Fruit fly (Drosophila melanogaster): ENCODE results near the gene dos.

dos gene

dm6 chr3L:2552116-2552843 is 36.9 kb upstream of the dos start (continued):
- TF ChIP-seq Hand (GFP tag; optimal IDR thresholded peaks at IDR 0.05) (no peak), sc (optimal IDR thresholded peaks at IDR 0.05) (no peak), sc (GFP tag; optimal IDR thresholded peaks at IDR 0.05) (peak; percentile 60), PHDP (tag; optimal IDR thresholded peaks at IDR 0.05) (peak; percentile 76), Max (GFP tag; optimal IDR thresholded peaks at IDR 0.05) (peak; percentile 40), Nf-YA (GFP tag; IDR thresholded peaks at IDR 0.05) (0 out of 2 replicates have a peak, but pooled peaks have one; percentile 36), vvl (GFP tag; IDR thresholded peaks at IDR 0.05) (peak; percentile 70), Deaf1 (tag; optimal IDR thresholded peaks at IDR 0.05) (peak; percentile 30), fd102C (GFP tag; optimal IDR thresholded peaks at IDR 0.05) (no peak), Pdp1 (GFP tag; optimal IDR thresholded peaks at IDR 0.05) (peak; percentile 29 to 59), CG7357 (GFP tag; IDR thresholded peaks at IDR 0.05) (no peak), zen (tag; optimal IDR thresholded peaks at IDR 0.05) (peak; percentile 39), ken (GFP tag; IDR thresholded peaks at IDR 0.05) (no peak; the same call in 2 of the 3 replicates), CG7372 (GFP tag; IDR thresholded peaks at IDR 0.05) (0 out of 2 replicates have a peak, but pooled peaks have one; percentile 29), C15 (GFP tag; IDR thresholded peaks at IDR 0.05) (no peak), CG10543 (GFP tag; optimal IDR thresholded peaks at IDR 0.05) (no peak), BtbVII (GFP tag; optimal IDR thresholded peaks at IDR 0.05) (peak; percentile 67), CG17361 (GFP tag; IDR thresholded peaks at IDR 0.05) (peak; percentile 74), CG8359 (GFP tag; optimal IDR thresholded peaks at IDR 0.05; ENCODE audit: borderline replicate concordance) (peak; percentile 5), NFAT (GFP tag; IDR thresholded peaks at IDR 0.05) (no peak), prd (optimal IDR thresholded peaks at IDR 0.05) (no peak), prd (GFP tag; IDR thresholded peaks at IDR 0.05) (no peak; the same call in 2 of the 3 replicates), fu2 (GFP tag; optimal IDR thresholded peaks at IDR 0.05) (no peak), Lhr (GFP tag; optimal IDR thresholded peaks at IDR 0.05) (no peak), scrt (GFP tag; optimal IDR thresholded peaks at IDR 0.05) (peak; percentile 47), H15 (GFP tag; IDR thresholded peaks at IDR 0.05) (no peak), ranshi (GFP tag; IDR thresholded peaks at IDR 0.05) (no peak), Fer2 (tag; optimal IDR thresholded peaks at IDR 0.05) (no peak), bcd (GFP tag; optimal IDR thresholded peaks at IDR 0.05) (peak; percentile 70), Atf6 (GFP tag; IDR thresholded peaks at IDR 0.05) (no peak), Gsc (GFP tag; IDR thresholded peaks at IDR 0.05) (no peak), Doc2 (GFP tag; IDR thresholded peaks at IDR 0.05) (no peak), Dp (GFP tag; optimal IDR thresholded peaks at IDR 0.05) (no peak), wek (GFP tag; optimal IDR thresholded peaks at IDR 0.05) (no peak), D19A (tag; optimal IDR thresholded peaks at IDR 0.05) (peak; percentile 74), kah (GFP tag; optimal IDR thresholded peaks at IDR 0.05) (peak; percentile 50), sna (GFP tag; IDR thresholded peaks at IDR 0.05; ENCODE audit: partially characterized antibody) (no peak), CG13296 (GFP tag; optimal IDR thresholded peaks at IDR 0.05) (no peak), crp (GFP tag; optimal IDR thresholded peaks at IDR 0.05) (no peak), GATAe (GFP tag; conservative IDR thresholded peaks at IDR 0.05) (no peak), CG2875 (GFP tag; optimal IDR thresholded peaks at IDR 0.05) (peak; percentile 59), tx (GFP tag; optimal IDR thresholded peaks at IDR 0.05) (peak; percentile 48), wdn (GFP tag; IDR thresholded peaks at IDR 0.05) (peak; percentile 41; the same call in 1 of the 2 replicates), CG15073 (GFP tag; optimal IDR thresholded peaks at IDR 0.05) (no peak), z (GFP tag; IDR thresholded peaks at IDR 0.05) (no peak), ttk (GFP tag; IDR thresholded peaks at IDR 0.05) (0 out of 2 replicates have a peak, but pooled peaks have one; percentile 9), ara (GFP tag; IDR thresholded peaks at IDR 0.05) (peak; percentile 70; the same call in 1 of the 2 replicates), unc-4 (GFP tag; IDR thresholded peaks at IDR 0.05; ENCODE audit: partially characterized antibody) (no peak), sens-2 (GFP tag; IDR thresholded peaks at IDR 0.05) (peak; percentile 60; the same call in 1 of the 2 replicates)
